Fruit fly (Drosophila melanogaster): Measurements from ENCODE around the gene Tango6.

The Tango6 gene

DNA sequence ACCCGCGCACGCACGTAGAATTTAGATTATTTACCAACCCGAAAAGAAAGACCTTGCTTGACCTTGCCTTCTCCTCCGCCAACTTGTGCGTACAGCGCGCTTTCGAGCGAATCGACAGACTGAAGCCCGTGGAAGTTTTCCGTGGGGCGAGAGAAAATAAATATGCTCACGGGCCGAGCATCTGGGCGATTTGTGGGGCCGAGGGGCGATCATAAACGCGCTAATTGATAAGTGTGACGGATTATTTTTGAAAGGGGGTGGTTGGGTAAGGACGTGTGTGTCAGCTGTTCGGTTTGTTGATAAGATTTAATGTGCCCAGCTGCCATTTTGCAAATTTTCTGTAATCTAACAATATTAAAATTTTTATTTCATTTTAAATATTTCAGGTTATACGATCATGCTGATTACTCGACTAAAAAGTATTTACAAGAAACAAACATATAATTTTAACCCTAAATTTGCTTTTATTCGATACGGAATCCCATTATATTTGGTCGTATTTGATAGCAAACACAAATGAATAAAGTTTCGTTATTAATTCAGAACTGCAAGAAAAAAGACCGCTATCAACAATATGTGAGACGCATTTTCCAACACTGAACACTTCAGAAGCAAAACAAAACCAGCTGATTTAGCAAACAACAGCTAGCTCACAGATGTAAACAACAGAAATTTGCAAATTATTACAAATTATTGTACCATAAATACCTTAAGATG is 5.4 kb downstream of the Tango6 start, which contains the start of the genes L2HGDH and CG10431 (continued):
- TF ChIP-seq usp (GFP tag; optimal IDR thresholded peaks at IDR 0.05) (no peak), tgo (GFP tag; IDR thresholded peaks at IDR 0.05) (peak; percentile 32; the same call in 1 of the 3 replicates), Meics (GFP tag; optimal IDR thresholded peaks at IDR 0.05) (peak; percentile 72), crol (GFP tag; IDR thresholded peaks at IDR 0.05) (peak; percentile 99), Hand (GFP tag; optimal IDR thresholded peaks at IDR 0.05) (peak; percentile 48), H2.0 (GFP tag; IDR thresholded peaks at IDR 0.05) (no peak), wor (GFP tag; IDR thresholded peaks at IDR 0.05) (no peak), bsh (GFP tag; optimal IDR thresholded peaks at IDR 0.05) (peak in 1 of 2 experiments; percentile 41), kah (GFP tag; optimal IDR thresholded peaks at IDR 0.05) (peak; percentile 11), Nf-YC (tag; optimal IDR thresholded peaks at IDR 0.05) (peak; percentile 67), CG15514 (GFP tag; optimal IDR thresholded peaks at IDR 0.05) (peak; percentile 65), Chrac-16 (GFP tag; optimal IDR thresholded peaks at IDR 0.05) (peak; percentile 60), CG10979 (tag; optimal IDR thresholded peaks at IDR 0.05) (peak; percentile 56), CG4854 (GFP tag; optimal IDR thresholded peaks at IDR 0.05) (peak; percentile 54), CG1233 (GFP tag; optimal IDR thresholded peaks at IDR 0.05) (peak; percentile 39), CG1647 (GFP tag; optimal IDR thresholded peaks at IDR 0.05) (no peak), CG5953 (GFP tag; IDR thresholded peaks at IDR 0.05) (0 out of 2 replicates have a peak, but pooled peaks have one; percentile 11), Rfx (GFP tag; IDR thresholded peaks at IDR 0.05) (peak; percentile 51), Dip2 (GFP tag; IDR thresholded peaks at IDR 0.05) (no peak), CG9876 (GFP tag; optimal IDR thresholded peaks at IDR 0.05) (no peak), knrl (GFP tag; IDR thresholded peaks at IDR 0.05; ENCODE audit: partially characterized antibody) (peak; percentile 44; the same call in 1 of the 3 replicates), CG1832 (GFP tag; optimal IDR thresholded peaks at IDR 0.05) (no peak), Trl (optimal IDR thresholded peaks at IDR 0.05) (peak in 1 of 2 experiments; percentile 48), Trl (GFP tag; optimal IDR thresholded peaks at IDR 0.05) (peak; percentile 48), HLH54F (GFP tag; optimal IDR thresholded peaks at IDR 0.05) (peak; percentile 28), CG8924 (tag; optimal IDR thresholded peaks at IDR 0.05) (peak; percentile 85), CG12299 (tag; optimal IDR thresholded peaks at IDR 0.05) (peak; percentile 65), Gsc (GFP tag; IDR thresholded peaks at IDR 0.05) (no peak), D (optimal IDR thresholded peaks at IDR 0.05) (peak; percentile 31), D (GFP tag; optimal IDR thresholded peaks at IDR 0.05) (peak; percentile 57), CG14050 (GFP tag; IDR thresholded peaks at IDR 0.05) (no peak), Abd-B (GFP tag; optimal IDR thresholded peaks at IDR 0.05) (peak; percentile 67), CG8290 (GFP tag; optimal IDR thresholded peaks at IDR 0.05) (peak; percentile 61), CG8290 (tag; optimal IDR thresholded peaks at IDR 0.05) (peak in 1 of 2 experiments; percentile 77), CG17385 (GFP tag; optimal IDR thresholded peaks at IDR 0.05) (peak; percentile 58), cg (GFP tag; optimal IDR thresholded peaks at IDR 0.05) (no peak), CG11695 (GFP tag; IDR thresholded peaks at IDR 0.05) (no peak), Fer2 (tag; optimal IDR thresholded peaks at IDR 0.05) (peak; percentile 60), eve (GFP tag; optimal IDR thresholded peaks at IDR 0.05) (no peak), Fer3 (tag; optimal IDR thresholded peaks at IDR 0.05) (peak; percentile 11), pzg (GFP tag; optimal IDR thresholded peaks at IDR 0.05) (peak; percentile 52), da (GFP tag; optimal IDR thresholded peaks at IDR 0.05) (no peak), nmo (GFP tag; optimal IDR thresholded peaks at IDR 0.05) (peak; percentile 78), CG7271 (tag; optimal IDR thresholded peaks at IDR 0.05) (peak; percentile 43), nerfin-1 (tag; optimal IDR thresholded peaks at IDR 0.05) (peak; percentile 45), CG8089 (GFP tag; optimal IDR thresholded peaks at IDR 0.05) (no peak), CG6689 (GFP tag; IDR thresholded peaks at IDR 0.05) (no peak; the same call in 1 of the 2 replicates), corto (GFP tag; optimal IDR thresholded peaks at IDR 0.05) (no peak), lilli (GFP tag; optimal IDR thresholded peaks at IDR 0.05) (peak; percentile 67), CG1602 (GFP tag; optimal IDR thresholded peaks at IDR 0.05) (peak; percentile 55)
